Worm (Caenorhabditis elegans): ENCODE measurements around the gene pqn-36.

ce11 chrX:15441686-15442067 lies 26.4 kb upstream of the pqn-36 start, which contains the start of gene nkat-3:
- TF ChIP-seq zag-1 (tag; optimal IDR thresholded peaks at IDR 0.05): no peak
- TF ChIP-seq egl-27 (tag; optimal IDR thresholded peaks at IDR 0.05): no peak
